Worm (Caenorhabditis elegans): ENCODE measurements around the gene C29A12.1.

The C29A12.1 gene

ce11 chrV:10770026-10770425 is 43.3 kb downstream of the C29A12.1 start, which contains the start of the genes D1054.1 and pas-2:
D1054.1 (minus strand) TSS chrV:10770217.
pas-2 (plus strand) TSS chrV:10770368.
- TF ChIP-seq mcd-1 (GFP tag; IDR thresholded peaks at IDR 0.05): peak; percentile 40; the same call in 1 of the 2 replicates
- no peak for TF ChIP-seq egl-18 (GFP tag; IDR thresholded peaks at IDR 0.05)
- no peak for TF ChIP-seq nhr-179 (tag; optimal IDR thresholded peaks at IDR 0.05)
- TF ChIP-seq ztf-6 (GFP tag; IDR thresholded peaks at IDR 0.05): no peak
- no peak for TF ChIP-seq atf-7 (tag; optimal IDR thresholded peaks at IDR 0.05)
- TF ChIP-seq sea-2 (GFP tag; IDR thresholded peaks at IDR 0.05): no peak
- TF ChIP-seq C17E4.6 (GFP tag; IDR thresholded peaks at IDR 0.05): no peak
- TF ChIP-seq lin-35 (GFP tag; optimal IDR thresholded peaks at IDR 0.05): no peak
- no peak for TF ChIP-seq snpc-4 (GFP tag; optimal IDR thresholded peaks at IDR 0.05)
- TF ChIP-seq snpc-4 (tag; optimal IDR thresholded peaks at IDR 0.05): peak in 1 of 4 experiments; percentile 33

ce11 chrV:10768892-10769291 is 44.4 kb downstream of the C29A12.1 start:
- TF ChIP-seq sdz-38 (tag; optimal IDR thresholded peaks at IDR 0.05): no peak
- TF ChIP-seq mcd-1 (GFP tag; IDR thresholded peaks at IDR 0.05): no peak
- no peak for TF ChIP-seq xnd-1 (tag; optimal IDR thresholded peaks at IDR 0.05)
- no peak for TF ChIP-seq Y53F4B.3 (GFP tag; IDR thresholded peaks at IDR 0.05)
- no peak for TF ChIP-seq aptf-3 (GFP tag; IDR thresholded peaks at IDR 0.05)
- no peak for TF ChIP-seq lin-54 (GFP tag; optimal IDR thresholded peaks at IDR 0.05)
- TF ChIP-seq hlh-26 (GFP tag; conservative IDR thresholded peaks at IDR 0.05): no peak
- TF ChIP-seq K12H6.12 (tag; optimal IDR thresholded peaks at IDR 0.05): no peak

ce11 chrV:10764066-10764465 is 49.2 kb downstream of the C29A12.1 start, which contains the start of gene ocr-1:
ocr-1 (plus strand) TSS chrV:10764366.
- TF ChIP-seq egl-18 (GFP tag; IDR thresholded peaks at IDR 0.05): no peak
- no peak for TF ChIP-seq atf-7 (tag; optimal IDR thresholded peaks at IDR 0.05)
- TF ChIP-seq lsy-27 (tag; optimal IDR thresholded peaks at IDR 0.05; ENCODE audit: borderline replicate concordance, insufficient read depth): no peak
- TF ChIP-seq nhr-27 (tag; optimal IDR thresholded peaks at IDR 0.05): no peak
- no peak for TF ChIP-seq ceh-40 (GFP tag; IDR thresholded peaks at IDR 0.05)
- no peak for TF ChIP-seq madf-3 (GFP tag; IDR thresholded peaks at IDR 0.05)
- no peak for TF ChIP-seq nfya-1 (tag; optimal IDR thresholded peaks at IDR 0.05; ENCODE audit: borderline replicate concordance, insufficient read depth)
- no peak for TF ChIP-seq lin-26 (GFP tag; IDR thresholded peaks at IDR 0.05)
- TF ChIP-seq mes-4 (tag; optimal IDR thresholded peaks at IDR 0.05): no peak
- no peak for TF ChIP-seq ceh-91 (GFP tag; IDR thresholded peaks at IDR 0.05)
- no peak for TF ChIP-seq madf-8 (GFP tag; conservative IDR thresholded peaks at IDR 0.05)
- TF ChIP-seq F52B5.7 (tag; optimal IDR thresholded peaks at IDR 0.05): no peak
- no peak for TF ChIP-seq pbrm-1 (GFP tag; IDR thresholded peaks at IDR 0.05)
- no peak for TF ChIP-seq F49E8.2 (tag; optimal IDR thresholded peaks at IDR 0.05; ENCODE audit: insufficient read depth)
- no peak for TF ChIP-seq rcor-1 (GFP tag; IDR thresholded peaks at IDR 0.05)
- no peak for TF ChIP-seq hlh-12 (tag; optimal IDR thresholded peaks at IDR 0.05)
- TF ChIP-seq snpc-3.4 (tag; optimal IDR thresholded peaks at IDR 0.05): no peak
- TF ChIP-seq F23B12.7 (tag; optimal IDR thresholded peaks at IDR 0.05; ENCODE audit: insufficient read depth): no peak

ce11 chrV:10762695-10763094 is 50.6 kb downstream of the C29A12.1 start, which contains the start of gene sre-6:
sre-6 (minus strand) TSS chrV:10762795.
- TF ChIP-seq egrh-3 (GFP tag; IDR thresholded peaks at IDR 0.05) (no peak), D2030.7 (GFP tag; IDR thresholded peaks at IDR 0.05) (no peak), hsf-1 (GFP tag; IDR thresholded peaks at IDR 0.05) (no peak), chd-7 (tag; optimal IDR thresholded peaks at IDR 0.05) (no peak), lsy-27 (tag; optimal IDR thresholded peaks at IDR 0.05; ENCODE audit: borderline replicate concordance, insufficient read depth) (no peak), hlh-26 (GFP tag; conservative IDR thresholded peaks at IDR 0.05) (no peak), ztf-25 (GFP tag; IDR thresholded peaks at IDR 0.05) (no peak), cebp-2 (GFP tag; IDR thresholded peaks at IDR 0.05) (no peak), athp-1 (tag; optimal IDR thresholded peaks at IDR 0.05) (no peak), akir-1 (GFP tag; optimal IDR thresholded peaks at IDR 0.05) (no peak), lin-54 (GFP tag; optimal IDR thresholded peaks at IDR 0.05) (no peak), rpc-1 (optimal IDR thresholded peaks at IDR 0.05) (no peak), rpc-1 (tag; optimal IDR thresholded peaks at IDR 0.05) (no peak), nhr-179 (tag; optimal IDR thresholded peaks at IDR 0.05) (no peak)

Data from whole organism, young adult.